Fruit fly (Drosophila melanogaster): ENCODE results near the gene Prosalpha4.
A peak's percentile ranks its signal among the peaks of the same experiment; 100 is the strongest.

Gene Prosalpha4

DNA sequence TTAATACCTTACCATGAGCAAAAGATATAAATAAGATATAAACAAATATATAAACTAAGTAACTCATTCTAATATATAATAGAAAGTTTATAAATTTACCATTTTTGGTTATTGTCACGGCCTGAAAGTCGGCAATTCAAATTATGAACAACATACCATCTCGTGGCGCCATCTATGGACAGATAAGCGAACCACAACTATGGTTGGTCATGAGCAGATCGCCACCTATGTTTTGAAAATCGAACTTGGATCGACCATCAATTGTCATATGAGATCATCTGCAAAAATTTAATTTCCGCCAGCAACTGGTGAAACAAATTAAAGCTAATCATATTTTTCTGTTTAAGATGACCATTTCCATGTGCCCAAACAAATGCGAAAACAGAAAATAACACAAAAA, 31.3 kb upstream of the Prosalpha4 start:
- TF ChIP-seq Eip78C (GFP tag), result peak; percentile 38
- TF ChIP-seq Eip93F (GFP tag; optimal IDR thresholded peaks at IDR 0.05), result no peak

DNA sequence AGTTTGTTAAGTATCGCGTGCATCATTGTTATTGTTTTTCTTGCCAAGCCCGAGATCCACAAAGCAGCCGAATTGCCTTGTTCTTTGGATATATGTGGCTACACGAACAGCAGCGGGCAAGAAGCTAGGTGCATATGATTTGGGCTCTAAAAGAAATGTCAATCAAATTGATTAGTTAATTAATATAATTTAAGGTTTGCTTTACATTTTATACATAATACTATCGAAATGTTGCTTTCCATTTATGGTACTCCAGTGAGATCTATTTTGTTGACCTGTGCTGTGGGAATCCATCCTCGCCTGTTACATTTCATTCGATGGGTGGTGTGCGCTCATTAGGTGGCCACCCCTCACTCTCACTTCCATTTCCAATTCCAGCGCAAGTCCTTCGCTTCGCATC, 12.7 kb upstream of the Prosalpha4 start:
- TF ChIP-seq Smox (GFP tag; optimal IDR thresholded peaks at IDR 0.05) (peak; percentile 49), CG32006 (GFP tag; optimal IDR thresholded peaks at IDR 0.05) (peak; percentile 55), CG31627 (GFP tag; optimal IDR thresholded peaks at IDR 0.05) (peak; percentile 53), OdsH (GFP tag; optimal IDR thresholded peaks at IDR 0.05) (peak; percentile 62), fkh (GFP tag; optimal IDR thresholded peaks at IDR 0.05) (no peak), CG4318 (GFP tag; optimal IDR thresholded peaks at IDR 0.05) (no peak), spab (GFP tag; optimal IDR thresholded peaks at IDR 0.05) (peak; percentile 58), CG6163 (GFP tag; IDR thresholded peaks at IDR 0.05) (peak; percentile 79), Hr4 (GFP tag; optimal IDR thresholded peaks at IDR 0.05) (peak; percentile 49), CG3032 (tag; optimal IDR thresholded peaks at IDR 0.05) (peak; percentile 60), CG16779 (tag; optimal IDR thresholded peaks at IDR 0.05) (no peak), Ets96B (tag; optimal IDR thresholded peaks at IDR 0.05) (peak; percentile 66), Gug (GFP tag; IDR thresholded peaks at IDR 0.05) (no peak; the same call in 1 of the 2 replicates), topi (GFP tag; optimal IDR thresholded peaks at IDR 0.05) (peak; percentile 53), esn (GFP tag; optimal IDR thresholded peaks at IDR 0.05) (peak; percentile 64), Eip93F (GFP tag; optimal IDR thresholded peaks at IDR 0.05) (peak; percentile 9), Sox15 (GFP tag; optimal IDR thresholded peaks at IDR 0.05) (peak; percentile 10), eg (GFP tag; IDR thresholded peaks at IDR 0.05) (peak; percentile 42; the same call in 2 of the 3 replicates), CG6792 (GFP tag; optimal IDR thresholded peaks at IDR 0.05) (peak; percentile 59), salr (GFP tag; optimal IDR thresholded peaks at IDR 0.05) (peak in 1 of 2 experiments; percentile 6), CG15336 (GFP tag; IDR thresholded peaks at IDR 0.05) (peak; percentile 66), ss (GFP tag; optimal IDR thresholded peaks at IDR 0.05) (peak; percentile 62 to 73), acj6 (GFP tag; optimal IDR thresholded peaks at IDR 0.05) (peak; percentile 60), Lpt (GFP tag; optimal IDR thresholded peaks at IDR 0.05) (no peak), CG3919 (GFP tag; optimal IDR thresholded peaks at IDR 0.05) (peak; percentile 65), CG10669 (GFP tag; optimal IDR thresholded peaks at IDR 0.05) (peak; percentile 65), CG6808 (GFP tag; optimal IDR thresholded peaks at IDR 0.05) (peak; percentile 60), Sox14 (GFP tag; optimal IDR thresholded peaks at IDR 0.05) (peak; percentile 28), CG7368 (GFP tag; optimal IDR thresholded peaks at IDR 0.05) (peak; percentile 51), CG11902 (GFP tag; optimal IDR thresholded peaks at IDR 0.05) (peak; percentile 38), CG8119 (GFP tag; IDR thresholded peaks at IDR 0.05) (peak; percentile 58; the same call in 2 of the 3 replicates), CG6854 (GFP tag; optimal IDR thresholded peaks at IDR 0.05) (peak; percentile 6), fd59A (GFP tag; optimal IDR thresholded peaks at IDR 0.05) (peak; percentile 52), CG1621 (tag; optimal IDR thresholded peaks at IDR 0.05) (peak; percentile 55), Sox102F (GFP tag; optimal IDR thresholded peaks at IDR 0.05) (peak; percentile 60), pdm3 (GFP tag; optimal IDR thresholded peaks at IDR 0.05) (peak; percentile 62), Hr39 (GFP tag; optimal IDR thresholded peaks at IDR 0.05) (peak; percentile 53), CG11294 (GFP tag; IDR thresholded peaks at IDR 0.05) (no peak), Ets21C (GFP tag; optimal IDR thresholded peaks at IDR 0.05) (peak; percentile 18), Blimp-1 (GFP tag; optimal IDR thresholded peaks at IDR 0.05) (no peak), lz (GFP tag; optimal IDR thresholded peaks at IDR 0.05) (peak; percentile 54), fd85E (GFP tag; optimal IDR thresholded peaks at IDR 0.05) (no peak), CG8319 (GFP tag; optimal IDR thresholded peaks at IDR 0.05) (peak; percentile 40), CG6276 (GFP tag; optimal IDR thresholded peaks at IDR 0.05) (no peak), Met (GFP tag; optimal IDR thresholded peaks at IDR 0.05) (peak; percentile 61), dac (GFP tag; optimal IDR thresholded peaks at IDR 0.05) (no peak), Hr38 (GFP tag; optimal IDR thresholded peaks at IDR 0.05) (no peak), CG10631 (GFP tag; optimal IDR thresholded peaks at IDR 0.05) (peak; percentile 50), CG8632 (GFP tag; optimal IDR thresholded peaks at IDR 0.05) (peak; percentile 45)

Data from whole organism, prepupa.